Worm (Caenorhabditis elegans) whole organism, L2 larva: ENCODE data around the gene T20B12.4.
A peak's percentile ranks its signal among the peaks of the same experiment; 100 is the strongest.

ENCODE experiments used
- C34F6.9 ChIP-seq: fragments of 150-350 bp; optimal IDR thresholded peaks from 2 replicates; lab custom pipeline; 2014; ENCODE audit warnings: missing biosample characterization, missing genetic modification characterization
- F13H6.1 ChIP-seq: sonication (generic microtip); optimal IDR thresholded peaks from 2 replicates; lab custom pipeline; 2016; ENCODE audit warnings: missing genetic modification characterization, missing compliant biosample characterization
- R02D3.7 ChIP-seq: fragments of 150-350 bp; optimal IDR thresholded peaks from 2 replicates; lab custom pipeline; 2014; ENCODE audit warnings: missing biosample characterization, missing genetic modification characterization
- Y55F3AM.14 ChIP-seq: fragments of 200-800 bp; sonication (Bioruptor generic); optimal IDR thresholded peaks from 2 replicates; lab custom pipeline; 2018; ENCODE audit warnings: mild to moderate bottlenecking, missing genetic modification characterization, missing compliant biosample characterization
- ZK546.5 ChIP-seq: sonication (generic microtip); optimal IDR thresholded peaks from 2 replicates; lab custom pipeline; 2017; ENCODE audit warnings: missing biosample characterization, missing genetic modification characterization
- alr-1 ChIP-seq: fragments of 150-350 bp; optimal IDR thresholded peaks from 2 replicates; lab custom pipeline; 2014; ENCODE audit warnings: missing biosample characterization, missing genetic modification characterization
- aly-2 ChIP-seq: fragments of 150-350 bp; optimal IDR thresholded peaks from 2 replicates; lab custom pipeline; 2014; ENCODE audit warnings: missing biosample characterization, missing genetic modification characterization
- blmp-1 ChIP-seq: sonication (generic microtip); optimal IDR thresholded peaks from 2 replicates; lab custom pipeline; 2017; ENCODE audit warnings: missing genetic modification characterization, mild to moderate bottlenecking, missing compliant biosample characterization, antibody characterized with exemption, moderate library complexity; ENCODE audit not compliant: insufficient read depth
- ceh-16 ChIP-seq: fragments of 150-350 bp; optimal IDR thresholded peaks from 2 replicates; lab custom pipeline; 2014; ENCODE audit warnings: missing biosample characterization, missing genetic modification characterization
- crh-2 ChIP-seq: sonication (generic microtip); optimal IDR thresholded peaks from 2 replicates; lab custom pipeline; 2017; ENCODE audit warnings: missing biosample characterization, missing genetic modification characterization
- egl-27 ChIP-seq: sonication (generic microtip); optimal IDR thresholded peaks from 3 replicates; lab custom pipeline; 2017; ENCODE audit warnings: missing biosample characterization, missing genetic modification reagents, missing genetic modification characterization
- elt-3 ChIP-seq: sonication (generic microtip); optimal IDR thresholded peaks from 2 replicates; lab custom pipeline; 2017; ENCODE audit warnings: missing biosample characterization, missing genetic modification characterization
- gmeb-1 ChIP-seq: fragments of 150-350 bp; optimal IDR thresholded peaks from 2 replicates; lab custom pipeline; 2014; ENCODE audit warnings: missing biosample characterization, missing genetic modification characterization
- lsy-2 ChIP-seq, 2 experiments: fragments of 150-350 bp in 1 of 2; sonication (generic microtip) in 1 of 2; optimal IDR thresholded peaks; 2 replicates each; lab custom pipeline; 2014 to 2017; ENCODE audit warnings: missing biosample characterization in 2 of 2, missing genetic modification characterization in 2 of 2
- mab-5 ChIP-seq: fragments of 150-350 bp; optimal IDR thresholded peaks from 2 replicates; lab custom pipeline; 2014; ENCODE audit warnings: missing biosample characterization, missing genetic modification characterization
- mbf-1 ChIP-seq: sonication (generic microtip); optimal IDR thresholded peaks from 2 replicates; lab custom pipeline; 2017; ENCODE audit warnings: missing biosample characterization, missing genetic modification characterization
- mdl-1 ChIP-seq, 2 experiments: fragments of 150-350 bp in 1 of 2; sonication (generic microtip) in 1 of 2; optimal IDR thresholded peaks; 2 replicates each; lab custom pipeline; 2017; ENCODE audit warnings: missing biosample characterization in 2 of 2, missing genetic modification characterization in 2 of 2
- nhr-12 ChIP-seq: fragments of 150-350 bp; optimal IDR thresholded peaks from 2 replicates; lab custom pipeline; 2014; ENCODE audit warnings: missing biosample characterization, missing genetic modification characterization
- nhr-129 ChIP-seq: fragments of 150-350 bp; optimal IDR thresholded peaks from 2 replicates; lab custom pipeline; 2014; ENCODE audit warnings: missing biosample characterization, missing genetic modification characterization
- nhr-21 ChIP-seq: fragments of 150-350 bp; optimal IDR thresholded peaks from 2 replicates; lab custom pipeline; 2014; ENCODE audit warnings: missing biosample characterization, missing genetic modification characterization
- nhr-237 ChIP-seq: fragments of 150-350 bp; optimal IDR thresholded peaks from 2 replicates; lab custom pipeline; 2014; ENCODE audit warnings: missing biosample characterization, missing genetic modification characterization
- nhr-25 ChIP-seq: fragments of 150-350 bp; sonication (generic microtip); optimal IDR thresholded peaks from 3 replicates; lab custom pipeline; 2014; ENCODE audit warnings: missing biosample characterization, missing genetic modification characterization
- nhr-77 ChIP-seq: fragments of 150-350 bp; optimal IDR thresholded peaks from 2 replicates; lab custom pipeline; 2014; ENCODE audit warnings: missing biosample characterization, missing genetic modification characterization
- skn-1 ChIP-seq: sonication (generic microtip); optimal IDR thresholded peaks from 2 replicates; lab custom pipeline; 2017; ENCODE audit warnings: missing biosample characterization, missing genetic modification characterization
- sma-3 ChIP-seq: sonication (generic microtip); optimal IDR thresholded peaks from 2 replicates; lab custom pipeline; 2016; ENCODE audit warnings: missing genetic modification reagents, missing genetic modification characterization, missing compliant biosample characterization
- sma-9 ChIP-seq, 2 experiments: fragments of 150-350 bp in 1 of 2; sonication (generic microtip) in 1 of 2; optimal IDR thresholded peaks; 2 replicates each; lab custom pipeline; 2014 to 2016; ENCODE audit warnings: missing genetic modification characterization in 2 of 2, mild to moderate bottlenecking in 1 of 2, missing biosample characterization in 1 of 2, missing compliant biosample characterization in 1 of 2, missing genetic modification reagents in 1 of 2, moderate library complexity in 1 of 2
- snpc-4 ChIP-seq: fragments of 150-350 bp; optimal IDR thresholded peaks from 2 replicates; lab custom pipeline; 2014; ENCODE audit warnings: missing biosample characterization, missing genetic modification characterization
- unc-39 ChIP-seq: fragments of 150-350 bp; optimal IDR thresholded peaks from 2 replicates; lab custom pipeline; 2014; ENCODE audit warnings: missing biosample characterization, missing genetic modification characterization
- unc-55 ChIP-seq: fragments of 150-350 bp; sonication (generic microtip); optimal IDR thresholded peaks from 3 replicates; lab custom pipeline; 2014; ENCODE audit warnings: missing biosample characterization, missing genetic modification reagents, missing genetic modification characterization
- zag-1 ChIP-seq: fragments of 150-350 bp; optimal IDR thresholded peaks from 2 replicates; lab custom pipeline; 2014; ENCODE audit warnings: missing biosample characterization, missing genetic modification characterization
- ztf-4 ChIP-seq: fragments of 150-350 bp; optimal IDR thresholded peaks from 2 replicates; lab custom pipeline; 2014; ENCODE audit warnings: missing biosample characterization, missing genetic modification characterization

Gene T20B12.4

DNA sequence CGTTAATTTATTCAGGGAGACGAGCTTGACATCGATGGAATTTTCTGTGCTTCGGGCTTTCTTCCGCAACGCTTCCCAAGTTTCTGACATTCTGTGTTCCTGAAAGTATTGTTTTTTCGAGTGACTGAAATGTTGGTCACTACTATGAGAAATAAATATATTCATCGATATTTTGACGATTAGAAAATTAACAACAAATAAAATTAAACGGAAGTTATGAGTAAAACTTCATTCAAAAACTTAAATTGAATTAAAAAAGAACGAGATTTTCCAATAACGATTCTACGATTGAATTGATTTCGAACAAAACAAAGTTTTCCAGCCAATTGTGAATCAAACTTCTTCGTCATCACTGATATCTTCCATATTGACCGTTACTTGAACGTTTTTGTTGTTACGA is 18.4 kb upstream of the T20B12.4 start, which contains the start of gene gos-28:
TSS of gene gos-28 (minus strand) at position 101 of the 400 bp plus-strand sequence.
- TF ChIP-seq mdl-1 (tag; optimal IDR thresholded peaks at IDR 0.05; lab: Kevin White, UChicago) = no peak
- TF ChIP-seq aly-2 (tag; lab: Kevin White, UChicago) = no peak
- TF ChIP-seq unc-55 (GFP tag; lab: Kevin White, UChicago) = no peak
- TF ChIP-seq mbf-1 (tag; lab: Kevin White, UChicago) = no peak
- TF ChIP-seq R02D3.7 (tag; lab: Kevin White, UChicago) = no peak
- TF ChIP-seq ZK546.5 (tag; lab: Kevin White, UChicago) = no peak
- no peak for TF ChIP-seq sma-3 (GFP tag; lab: Kevin White, UChicago)
- no peak for TF ChIP-seq Y55F3AM.14 (GFP tag; lab: Kevin White, UChicago)
- no peak for TF ChIP-seq crh-2 (tag; lab: Kevin White, UChicago)
- no peak for TF ChIP-seq nhr-21 (tag; lab: Kevin White, UChicago)
- no peak for TF ChIP-seq nhr-77
- no peak for TF ChIP-seq blmp-1
- TF ChIP-seq alr-1 (tag; lab: Kevin White, UChicago) = no peak
- TF ChIP-seq skn-1 (tag; lab: Kevin White, UChicago) = no peak
- no peak for TF ChIP-seq ztf-4 (tag; lab: Kevin White, UChicago)
- no peak for TF ChIP-seq snpc-4 (tag; lab: Kevin White, UChicago)

DNA sequence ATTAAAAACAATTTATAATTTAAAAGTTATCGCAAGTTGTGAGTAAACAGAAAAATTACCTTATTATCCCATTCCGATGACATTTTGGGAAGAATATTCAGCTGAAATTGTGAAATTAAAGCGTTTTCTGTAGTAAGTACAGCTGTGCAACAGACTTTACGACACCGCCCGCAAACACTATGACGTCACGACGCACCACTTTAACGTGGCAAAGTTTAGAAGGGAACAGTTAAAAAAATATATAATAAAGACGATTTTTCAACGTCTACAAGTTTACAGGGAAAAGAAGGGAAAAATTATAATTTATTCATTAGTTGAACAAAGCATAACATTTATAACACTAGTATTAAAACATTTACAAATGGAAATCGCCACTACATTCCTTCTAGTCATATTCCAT is 13.6 kb upstream of the T20B12.4 start, which contains the start of gene F08F8.9:
TSS of gene F08F8.9 (minus strand) at position 101 of the 400 bp plus-strand sequence.
- peak; percentile 8 for TF ChIP-seq crh-2 (tag; lab: Kevin White, UChicago)
- no peak for TF ChIP-seq nhr-237 (tag; lab: Kevin White, UChicago)
- TF ChIP-seq, all 48 proteins: peak for 1

DNA sequence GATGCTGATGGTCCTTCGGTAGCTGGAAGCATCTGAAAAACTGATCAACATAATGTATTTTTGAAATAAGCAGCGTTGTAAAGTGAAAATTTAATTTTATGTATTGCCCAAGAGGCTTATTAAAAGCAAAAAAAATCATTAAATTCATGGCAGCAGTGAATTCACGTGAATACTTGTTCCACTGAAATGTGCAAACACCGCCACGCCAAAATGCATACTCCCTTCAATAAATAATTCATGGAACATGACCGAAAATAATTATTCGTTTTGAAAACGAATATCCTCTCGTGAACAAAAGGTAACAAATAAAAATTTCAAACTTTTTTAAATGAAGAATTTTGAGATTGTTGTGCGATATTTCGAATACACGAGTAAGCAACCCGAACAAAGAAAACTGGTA is 10.2 kb upstream of the T20B12.4 start, which contains the start of gene F08F8.10:
TSS of gene F08F8.10 (minus strand) at position 38 of the 400 bp plus-strand sequence.
- no peak for TF ChIP-seq ztf-4 (tag; lab: Kevin White, UChicago)
- peak; percentile 46 for TF ChIP-seq sma-9 (GFP tag; optimal IDR thresholded peaks at IDR 0.05; lab: Kevin White, UChicago)
- TF ChIP-seq sma-9 (tag; optimal IDR thresholded peaks at IDR 0.05; lab: Kevin White, UChicago) = no peak
- TF ChIP-seq nhr-129 (tag; lab: Kevin White, UChicago) = peak; percentile 45
- peak in 1 of 2 experiments; percentile 62 for TF ChIP-seq lsy-2 (tag; optimal IDR thresholded peaks at IDR 0.05; lab: Kevin White, UChicago)
- peak; percentile 44 for TF ChIP-seq crh-2 (tag; lab: Kevin White, UChicago)
- TF ChIP-seq unc-55 (GFP tag; lab: Kevin White, UChicago) = peak; percentile 57
- peak; percentile 83 for TF ChIP-seq C34F6.9 (tag; lab: Kevin White, UChicago)
- TF ChIP-seq nhr-25 = peak; percentile 38
- peak; percentile 0 for TF ChIP-seq F13H6.1 (tag; lab: Kevin White, UChicago)
- TF ChIP-seq egl-27 (tag; lab: Kevin White, UChicago) = no peak

DNA sequence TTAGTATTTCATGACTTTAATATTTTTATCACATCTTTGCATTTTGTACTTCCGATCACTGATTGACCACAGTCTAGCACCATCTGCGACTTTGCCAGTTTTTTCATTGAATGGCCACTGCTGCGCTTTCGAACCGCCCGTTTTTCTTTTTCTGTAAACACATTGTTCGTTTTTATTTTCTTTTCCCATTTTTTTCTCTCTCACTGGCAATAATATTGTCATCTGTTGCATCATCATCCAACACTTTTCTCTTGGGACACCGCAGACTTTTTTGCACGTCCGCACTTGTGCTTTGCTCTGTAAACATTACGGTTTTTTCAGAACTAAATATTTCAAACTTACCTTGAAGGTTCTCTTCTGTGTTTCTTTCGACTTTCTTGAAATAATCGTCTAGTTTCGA is 8.9 kb upstream of the T20B12.4 start:
- TF ChIP-seq lsy-2 (tag; optimal IDR thresholded peaks at IDR 0.05; lab: Kevin White, UChicago) (no peak), nhr-129 (tag; lab: Kevin White, UChicago) (peak; percentile 96), blmp-1 (no peak), snpc-4 (tag; lab: Kevin White, UChicago) (no peak)

DNA sequence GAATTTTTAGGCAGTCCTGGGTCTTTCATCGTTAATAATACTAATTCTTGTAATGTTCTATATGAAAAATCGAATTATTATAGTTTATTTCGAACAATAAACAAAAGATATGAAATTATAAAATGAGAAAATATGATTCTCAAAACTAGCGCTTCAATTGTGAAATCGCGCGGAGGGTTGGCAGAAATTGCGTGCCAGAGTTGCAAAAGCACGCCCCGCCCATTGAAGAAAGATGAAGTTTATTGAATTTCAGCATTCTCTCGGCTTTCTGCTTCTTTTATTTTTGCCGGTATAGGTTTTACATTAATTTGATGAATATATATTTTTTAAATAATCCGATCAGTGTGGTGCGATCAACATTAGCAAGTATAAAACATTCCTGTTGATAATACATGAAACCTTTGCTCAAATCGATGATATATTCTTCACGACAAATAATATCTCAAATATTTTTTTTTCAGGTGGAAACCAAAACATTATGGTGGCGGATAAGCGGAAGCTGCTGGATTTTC is 8.4 kb upstream of the T20B12.4 start, which contains the start of the genes eco-1 and hmgr-1:
TSS of gene eco-1 (minus strand) at position 59 of the 512 bp plus-strand sequence.
TSS of gene hmgr-1 (plus strand) at position 462 of the 512 bp plus-strand sequence.
- TF ChIP-seq aly-2 (tag; lab: Kevin White, UChicago) (no peak), gmeb-1 (tag; lab: Kevin White, UChicago) (peak; percentile 70), ceh-16 (tag; lab: Kevin White, UChicago) (no peak), blmp-1 (no peak), sma-9 (GFP tag; optimal IDR thresholded peaks at IDR 0.05; lab: Kevin White, UChicago) (peak; percentile 54), sma-9 (tag; optimal IDR thresholded peaks at IDR 0.05; lab: Kevin White, UChicago) (no peak), alr-1 (tag; lab: Kevin White, UChicago) (no peak), nhr-129 (tag; lab: Kevin White, UChicago) (no peak), unc-55 (GFP tag; lab: Kevin White, UChicago) (peak; percentile 60), mab-5 (tag; lab: Kevin White, UChicago) (no peak), C34F6.9 (tag; lab: Kevin White, UChicago) (peak; percentile 46), elt-3 (tag; lab: Kevin White, UChicago) (no peak), unc-39 (tag; lab: Kevin White, UChicago) (no peak), lsy-2 (tag; optimal IDR thresholded peaks at IDR 0.05; lab: Kevin White, UChicago) (peak; percentile 31 to 64), nhr-12 (tag; lab: Kevin White, UChicago) (no peak), sma-3 (GFP tag; lab: Kevin White, UChicago) (no peak), zag-1 (tag; lab: Kevin White, UChicago) (no peak), F13H6.1 (tag; lab: Kevin White, UChicago) (no peak)
- TF ChIP-seq, all 48 proteins: peak for 5
